Worm (Caenorhabditis elegans) whole organism, L2 larva: ENCODE data around the gene taf-10.

Experiments used
- ZK546.5 ChIP-seq: sonication (generic microtip); optimal IDR thresholded peaks from 2 replicates; lab custom pipeline; 2017; ENCODE audit warnings: missing biosample characterization, missing genetic modification characterization
- ceh-82 ChIP-seq: fragments of 150-350 bp; optimal IDR thresholded peaks from 2 replicates; lab custom pipeline; 2014; ENCODE audit warnings: missing biosample characterization, missing genetic modification characterization
- elt-1 ChIP-seq: fragments of 150-350 bp; optimal IDR thresholded peaks from 2 replicates; lab custom pipeline; 2014; ENCODE audit warnings: missing biosample characterization, missing genetic modification characterization
- elt-3 ChIP-seq: sonication (generic microtip); optimal IDR thresholded peaks from 2 replicates; lab custom pipeline; 2017; ENCODE audit warnings: missing biosample characterization, missing genetic modification characterization
- fos-1 ChIP-seq: fragments of 150-350 bp; optimal IDR thresholded peaks from 2 replicates; lab custom pipeline; 2014; ENCODE audit warnings: missing biosample characterization, missing genetic modification characterization
- mab-5 ChIP-seq: fragments of 150-350 bp; optimal IDR thresholded peaks from 2 replicates; lab custom pipeline; 2014; ENCODE audit warnings: missing biosample characterization, missing genetic modification characterization
- mbf-1 ChIP-seq: sonication (generic microtip); optimal IDR thresholded peaks from 2 replicates; lab custom pipeline; 2017; ENCODE audit warnings: missing biosample characterization, missing genetic modification characterization
- nhr-11 ChIP-seq: fragments of 150-350 bp; optimal IDR thresholded peaks from 2 replicates; lab custom pipeline; 2014; ENCODE audit warnings: missing biosample characterization, missing genetic modification characterization
- nhr-21 ChIP-seq: fragments of 150-350 bp; optimal IDR thresholded peaks from 2 replicates; lab custom pipeline; 2014; ENCODE audit warnings: missing biosample characterization, missing genetic modification characterization
- nhr-23 ChIP-seq: fragments of 150-350 bp; optimal IDR thresholded peaks from 2 replicates; lab custom pipeline; 2014; ENCODE audit warnings: missing biosample characterization, missing genetic modification reagents, missing genetic modification characterization
- nhr-25 ChIP-seq: fragments of 150-350 bp; sonication (generic microtip); optimal IDR thresholded peaks from 3 replicates; lab custom pipeline; 2014; ENCODE audit warnings: missing biosample characterization, missing genetic modification characterization
- nhr-6 ChIP-seq: fragments of 150-350 bp; optimal IDR thresholded peaks from 2 replicates; lab custom pipeline; 2014; ENCODE audit warnings: missing biosample characterization, missing genetic modification characterization
- unc-62 ChIP-seq: fragments of 150-350 bp; optimal IDR thresholded peaks from 2 replicates; lab custom pipeline; 2014; ENCODE audit warnings: missing biosample characterization, missing genetic modification reagents, missing genetic modification characterization
- ztf-11 ChIP-seq: sonication (generic microtip); optimal IDR thresholded peaks from 2 replicates; lab custom pipeline; 2017; ENCODE audit warnings: missing biosample characterization, missing genetic modification characterization

Gene taf-10

ce11 chrV:4731154-4731961 is 44.5 kb downstream of the taf-10 start, which contains the start of gene F39G3.3 (continued):
- TF ChIP-seq nhr-6 (tag; lab: Kevin White, UChicago) (no peak), fos-1 (tag; lab: Kevin White, UChicago) (peak; percentile 30)

ce11 chrV:4733952-4734351 is 47.0 kb downstream of the taf-10 start:
- no peak for TF ChIP-seq mbf-1 (tag; lab: Kevin White, UChicago)
- no peak for TF ChIP-seq nhr-25 (tag; lab: Kevin White, UChicago)
- no peak for TF ChIP-seq elt-3 (tag; lab: Kevin White, UChicago)
- TF ChIP-seq ztf-11, result no peak

ce11 chrV:4734608-4735007 is 47.7 kb downstream of the taf-10 start:
- TF ChIP-seq nhr-23, result no peak
- no peak for TF ChIP-seq nhr-6 (tag; lab: Kevin White, UChicago)
- no peak for TF ChIP-seq elt-1 (tag; lab: Kevin White, UChicago)
- no peak for TF ChIP-seq ZK546.5 (tag; lab: Kevin White, UChicago)
- TF ChIP-seq ceh-82 (tag; lab: Kevin White, UChicago), result no peak
- TF ChIP-seq unc-62, result no peak
- TF ChIP-seq mab-5 (tag; lab: Kevin White, UChicago), result no peak
- no peak for TF ChIP-seq nhr-21
- TF ChIP-seq nhr-11 (tag; lab: Kevin White, UChicago), result no peak
